Worm (Caenorhabditis elegans): Measurements from ENCODE around the gene T06E4.7.
A peak's percentile ranks its signal among the peaks of the same experiment; 100 is the strongest.

T06E4.7 gene

ce11 chrV:9632348-9632747 lies 6.2 kb downstream of the T06E4.7 start (continued):
- no peak for TF ChIP-seq F57C9.4 (tag; optimal IDR thresholded peaks at IDR 0.05)
- no peak for TF ChIP-seq dpl-1 (GFP tag; optimal IDR thresholded peaks at IDR 0.05)
- no peak for TF ChIP-seq ceh-27 (GFP tag; optimal IDR thresholded peaks at IDR 0.05)
- peak; percentile 34; the same call in 1 of the 2 replicates for TF ChIP-seq mcd-1 (GFP tag; IDR thresholded peaks at IDR 0.05)

- TF ChIP-seq mes-4 (tag; optimal IDR thresholded peaks at IDR 0.05) = no peak
- no peak for TF ChIP-seq dpl-1 (GFP tag; optimal IDR thresholded peaks at IDR 0.05)
- no peak for TF ChIP-seq F10E7.11 (tag; optimal IDR thresholded peaks at IDR 0.05)
Observed at ce11 chrV:9633313-9633712, 7.1 kb downstream of the T06E4.7 start, which contains the start of gene col-147. Gene col-147, minus strand, starts transcription at chrV:9633338.

ce11 chrV:9645507-9645906 lies 19.3 kb downstream of the T06E4.7 start, which contains the start of the genes atl-1 and hcp-2:
Gene atl-1, minus strand, starts transcription at chrV:9645595.
Gene hcp-2, plus strand, starts transcription at chrV:9645859.
- TF ChIP-seq efl-1 (GFP tag; optimal IDR thresholded peaks at IDR 0.05) = peak; percentile 74
- no peak for TF ChIP-seq madf-8 (GFP tag; conservative IDR thresholded peaks at IDR 0.05)
- TF ChIP-seq madf-6 (GFP tag; IDR thresholded peaks at IDR 0.05) = peak; percentile 48; the same call in 1 of the 2 replicates
- TF ChIP-seq lin-40 (tag; optimal IDR thresholded peaks at IDR 0.05) = no peak
- no peak for TF ChIP-seq atf-7 (tag; optimal IDR thresholded peaks at IDR 0.05)
- TF ChIP-seq dpl-1 (GFP tag; optimal IDR thresholded peaks at IDR 0.05) = peak; percentile 34
- TF ChIP-seq lin-54 (GFP tag; optimal IDR thresholded peaks at IDR 0.05) = peak; percentile 3
- peak; percentile 26 for TF ChIP-seq lsl-1 (GFP tag; optimal IDR thresholded peaks at IDR 0.05)
- no peak for TF ChIP-seq mcd-1 (GFP tag; IDR thresholded peaks at IDR 0.05)
- 0 out of 2 replicates have a peak, but pooled peaks have one; percentile 14 for TF ChIP-seq D2030.7 (GFP tag; IDR thresholded peaks at IDR 0.05)

- TF ChIP-seq ceh-40 (GFP tag; IDR thresholded peaks at IDR 0.05) = no peak
- TF ChIP-seq chd-7 (tag; optimal IDR thresholded peaks at IDR 0.05) = no peak
- TF ChIP-seq ztf-6 (GFP tag; IDR thresholded peaks at IDR 0.05) = no peak
- TF ChIP-seq T07F8.4 (tag; optimal IDR thresholded peaks at IDR 0.05) = no peak
- TF ChIP-seq mxl-1 (tag; optimal IDR thresholded peaks at IDR 0.05) = no peak
- TF ChIP-seq nhr-90 (tag; optimal IDR thresholded peaks at IDR 0.05) = no peak
- TF ChIP-seq mel-28 (tag; optimal IDR thresholded peaks at IDR 0.05; ENCODE audit: borderline replicate concordance) = no peak
- no peak for TF ChIP-seq him-1 (tag; optimal IDR thresholded peaks at IDR 0.05)
- TF ChIP-seq ztf-3 (GFP tag; optimal IDR thresholded peaks at IDR 0.05) = no peak
- TF ChIP-seq attf-3 (GFP tag; conservative IDR thresholded peaks at IDR 0.05) = no peak
- no peak for TF ChIP-seq F39B2.1 (GFP tag; IDR thresholded peaks at IDR 0.05)
- TF ChIP-seq ama-1 (optimal IDR thresholded peaks at IDR 0.05) = no peak
- no peak for TF ChIP-seq ama-1 (GFP tag; optimal IDR thresholded peaks at IDR 0.05)
- TF ChIP-seq F55B11.4 (tag; optimal IDR thresholded peaks at IDR 0.05; ENCODE audit: borderline replicate concordance, insufficient read depth) = no peak
- no peak for TF ChIP-seq F33H1.4 (GFP tag; IDR thresholded peaks at IDR 0.05)
- TF ChIP-seq xnd-1 (tag; optimal IDR thresholded peaks at IDR 0.05) = no peak
- no peak for TF ChIP-seq gei-17 (GFP tag; optimal IDR thresholded peaks at IDR 0.05)
- TF ChIP-seq T26A5.8 (tag; optimal IDR thresholded peaks at IDR 0.05) = no peak
Observed at ce11 chrV:9651294-9651693, 25.1 kb downstream of the T06E4.7 start, which contains the start of gene T06E4.21. Gene T06E4.21, plus strand, starts transcription at chrV:9651594.

ce11 chrV:9654154-9654805 lies 28.1 kb downstream of the T06E4.7 start, which contains the start of gene cyp-29A4:
Gene cyp-29A4, plus strand, starts transcription at chrV:9654755.
- TF ChIP-seq unc-130 (GFP tag; optimal IDR thresholded peaks at IDR 0.05) = no peak
- no peak for TF ChIP-seq F23B12.7 (tag; optimal IDR thresholded peaks at IDR 0.05; ENCODE audit: insufficient read depth)
- TF ChIP-seq rec-8 (tag; optimal IDR thresholded peaks at IDR 0.05) = no peak
- TF ChIP-seq unc-62 (GFP tag; optimal IDR thresholded peaks at IDR 0.05) = no peak
- no peak for TF ChIP-seq egrh-3 (GFP tag; IDR thresholded peaks at IDR 0.05)
- no peak for TF ChIP-seq ceh-91 (GFP tag; IDR thresholded peaks at IDR 0.05)
- no peak for TF ChIP-seq B0336.3 (GFP tag; IDR thresholded peaks at IDR 0.05)
- TF ChIP-seq nfyb-1 (GFP tag; IDR thresholded peaks at IDR 0.05) = no peak
- no peak for TF ChIP-seq hmg-1.2 (GFP tag; IDR thresholded peaks at IDR 0.05)
- TF ChIP-seq B0019.2 (GFP tag; conservative IDR thresholded peaks at IDR 0.05) = no peak
- TF ChIP-seq mxl-1 (tag; optimal IDR thresholded peaks at IDR 0.05) = no peak
- TF ChIP-seq nhr-80 (tag; optimal IDR thresholded peaks at IDR 0.05) = no peak
- no peak for TF ChIP-seq pha-4 (tag; optimal IDR thresholded peaks at IDR 0.05)
